Fruit fly (Drosophila melanogaster) whole organism, embryonic: ENCODE results near the gene MSBP.

ENCODE experiments used
- Atf3 ChIP-seq: fragments of 200-800 bp; sonication (Bioruptor generic); optimal IDR thresholded peaks from 3 replicates; lab custom pipeline; 2016; ENCODE audit warnings: missing biosample characterization, missing genetic modification characterization
- Atf6 ChIP-seq: fragments of 200-800 bp; sonication (Bioruptor generic); IDR thresholded peaks from 2 replicates; pipeline ENCODE4 v1.3.6; 2022; ENCODE audit warnings: missing biosample characterization, missing genetic modification characterization
- CG10321 ChIP-seq: fragments of 200-800 bp; sonication (Bioruptor generic); IDR thresholded peaks from 2 replicates; pipeline ENCODE4 v1.3.6; 2022; ENCODE audit warnings: missing biosample characterization, missing genetic modification characterization
- CG10959 ChIP-seq: fragments of 200-800 bp; sonication (Bioruptor generic); IDR thresholded peaks from 2 replicates; pipeline ENCODE4 v1.3.6; 2022; ENCODE audit warnings: missing biosample characterization, missing genetic modification characterization
- CG13894 ChIP-seq: fragments of 200-800 bp; sonication (Bioruptor generic); optimal IDR thresholded peaks from 3 replicates; lab custom pipeline; 2018; ENCODE audit warnings: missing biosample characterization, mild to moderate bottlenecking, missing genetic modification characterization, moderate library complexity
- CG16815 ChIP-seq: fragments of 200-800 bp; sonication (Bioruptor generic); optimal IDR thresholded peaks from 3 replicates; lab custom pipeline; 2017; ENCODE audit warnings: missing biosample characterization, mild to moderate bottlenecking, missing genetic modification characterization
- CG17186 ChIP-seq: fragments of 200-800 bp; sonication (Bioruptor generic); optimal IDR thresholded peaks from 3 replicates; lab custom pipeline; 2017; ENCODE audit warnings: missing biosample characterization, missing genetic modification reagents, missing genetic modification characterization
- CG2116 ChIP-seq: fragments of 200-800 bp; sonication (Bioruptor generic); optimal IDR thresholded peaks from 3 replicates; lab custom pipeline; 2018; ENCODE audit warnings: missing biosample characterization, mild to moderate bottlenecking, missing genetic modification characterization
- CG2712 ChIP-seq: fragments of 200-800 bp; optimal IDR thresholded peaks from 3 replicates; lab custom pipeline; 2019; ENCODE audit warnings: missing biosample characterization, mild to moderate bottlenecking, missing genetic modification characterization, moderate library complexity
- CG30403 ChIP-seq: fragments of 200-800 bp; sonication (Bioruptor generic); optimal IDR thresholded peaks from 3 replicates; lab custom pipeline; 2016; ENCODE audit warnings: missing biosample characterization, missing genetic modification characterization
- CG31224 ChIP-seq: fragments of 200-800 bp; sonication (Bioruptor generic); IDR thresholded peaks from 2 replicates; pipeline ENCODE4 v1.3.6; 2022; ENCODE audit warnings: missing biosample characterization, missing genetic modification characterization
- CG4360 ChIP-seq: fragments of 200-800 bp; sonication (Bioruptor generic); IDR thresholded peaks from 2 replicates; pipeline ENCODE4 v1.3.6; 2022; ENCODE audit warnings: missing biosample characterization, missing genetic modification characterization
- CG4854 ChIP-seq: fragments of 200-800 bp; sonication (Bioruptor generic); optimal IDR thresholded peaks from 2 replicates; lab custom pipeline; 2016; ENCODE audit warnings: missing biosample characterization, missing genetic modification characterization, inconsistent platforms
- CG6683 ChIP-seq: fragments of 200-800 bp; sonication (Bioruptor generic); optimal IDR thresholded peaks from 2 replicates; lab custom pipeline; 2017; ENCODE audit warnings: missing biosample characterization, mild to moderate bottlenecking, missing genetic modification characterization, missing genetic modification reagents
- CG7839 ChIP-seq: fragments of 200-800 bp; sonication (Bioruptor generic); optimal IDR thresholded peaks from 3 replicates; lab custom pipeline; 2018; ENCODE audit warnings: missing biosample characterization, mild to moderate bottlenecking, missing genetic modification characterization, moderate library complexity
- CG8765 ChIP-seq: fragments of 200-800 bp; sonication (Bioruptor generic); IDR thresholded peaks from 2 replicates; pipeline ENCODE4 v1.3.6; 2022; ENCODE audit warnings: missing biosample characterization, missing genetic modification characterization
- CG8944 ChIP-seq: fragments of 200-800 bp; sonication (Bioruptor generic); optimal IDR thresholded peaks from 3 replicates; lab custom pipeline; 2016; ENCODE audit warnings: missing biosample characterization, missing genetic modification characterization
- CG9932 ChIP-seq: fragments of 200-800 bp; sonication (Bioruptor generic); IDR thresholded peaks from 2 replicates; pipeline ENCODE4 v1.3.6; 2022; ENCODE audit warnings: missing biosample characterization, missing genetic modification characterization
- CoRest ChIP-seq: fragments of 200-800 bp; sonication (Bioruptor generic); optimal IDR thresholded peaks from 3 replicates; lab custom pipeline; 2018; ENCODE audit warnings: missing biosample characterization, mild to moderate bottlenecking, missing genetic modification characterization, moderate library complexity
- D19A ChIP-seq: fragments of 200-800 bp; optimal IDR thresholded peaks from 3 replicates; lab custom pipeline; 2019; ENCODE audit warnings: missing biosample characterization, mild to moderate bottlenecking, missing genetic modification characterization, moderate library complexity
- HLH3B ChIP-seq: fragments of 200-800 bp; sonication (Bioruptor generic); IDR thresholded peaks from 2 replicates; pipeline ENCODE4 v1.3.6; 2022; ENCODE audit warnings: missing biosample characterization, missing genetic modification characterization
- Lhr ChIP-seq: fragments of 200-800 bp; sonication (Bioruptor generic); optimal IDR thresholded peaks from 3 replicates; lab custom pipeline; 2017; ENCODE audit warnings: mild to moderate bottlenecking, missing biosample characterization, missing genetic modification reagents, missing genetic modification characterization
- Oaz ChIP-seq: fragments of 200-800 bp; sonication (Bioruptor generic); IDR thresholded peaks from 2 replicates; pipeline ENCODE4 v1.3.6; 2022; ENCODE audit warnings: missing biosample characterization, missing genetic modification characterization
- Pdp1 ChIP-seq, 2 experiments: fragments of 200-800 bp; sonication (Bioruptor generic); optimal IDR thresholded peaks; 3 replicates each; lab custom pipeline; 2016; ENCODE audit warnings: missing biosample characterization in 2 of 2, missing genetic modification characterization in 2 of 2, mild to moderate bottlenecking in 1 of 2, moderate library complexity in 1 of 2
- Poxn ChIP-seq: fragments of 200-800 bp; sonication (Bioruptor generic); IDR thresholded peaks from 2 replicates; pipeline ENCODE4 v1.3.6; 2022; ENCODE audit warnings: missing biosample characterization, missing genetic modification characterization
- Scr ChIP-seq: fragments of 200-800 bp; sonication (Bioruptor generic); IDR thresholded peaks from 2 replicates; pipeline ENCODE4 v1.3.6; 2022; ENCODE audit warnings: missing biosample characterization, missing genetic modification characterization; ENCODE audit not compliant: partially characterized antibody
- ash1 ChIP-seq: fragments of 200-800 bp; sonication (Bioruptor generic); optimal IDR thresholded peaks from 2 replicates; lab custom pipeline; 2018; ENCODE audit warnings: missing biosample characterization, mild to moderate bottlenecking, missing genetic modification characterization
- cg ChIP-seq: fragments of 200-800 bp; sonication (Bioruptor generic); optimal IDR thresholded peaks from 3 replicates; lab custom pipeline; 2019; ENCODE audit warnings: missing biosample characterization, mild to moderate bottlenecking, missing genetic modification characterization, moderate library complexity
- crc ChIP-seq: fragments of 200-800 bp; sonication (Bioruptor generic); optimal IDR thresholded peaks from 2 replicates; lab custom pipeline; 2016; ENCODE audit warnings: missing biosample characterization, missing genetic modification characterization
- dysf ChIP-seq: fragments of 200-800 bp; sonication (Bioruptor generic); IDR thresholded peaks from 3 replicates; pipeline ENCODE4 v1.3.6; 2022; ENCODE audit warnings: missing biosample characterization, missing genetic modification characterization
- ems ChIP-seq: fragments of 200-800 bp; sonication (Bioruptor generic); optimal IDR thresholded peaks from 3 replicates; lab custom pipeline; 2016; ENCODE audit warnings: missing biosample characterization, missing genetic modification characterization
- fd102C ChIP-seq: fragments of 200-800 bp; sonication (Bioruptor generic); optimal IDR thresholded peaks from 2 replicates; lab custom pipeline; 2018; ENCODE audit warnings: missing biosample characterization, mild to moderate bottlenecking, missing genetic modification characterization, moderate library complexity
- gem ChIP-seq: fragments of 200-800 bp; sonication (Bioruptor generic); optimal IDR thresholded peaks from 2 replicates; lab custom pipeline; 2019; ENCODE audit warnings: missing biosample characterization, mild to moderate bottlenecking, missing genetic modification characterization, moderate library complexity
- gsb-n ChIP-seq: fragments of 200-800 bp; sonication (Bioruptor generic); optimal IDR thresholded peaks from 3 replicates; lab custom pipeline; 2018; ENCODE audit warnings: missing biosample characterization, mild to moderate bottlenecking, missing genetic modification characterization
- h ChIP-seq: fragments of >200 bp; optimal IDR thresholded peaks from 2 replicates; lab custom pipeline; 2017
- jigr1 ChIP-seq: fragments of 200-800 bp; sonication (Bioruptor generic); IDR thresholded peaks from 3 replicates; pipeline ENCODE4 v1.3.6; 2022; ENCODE audit warnings: missing biosample characterization, missing genetic modification characterization
- jing ChIP-seq: fragments of 200-800 bp; sonication (Bioruptor generic); optimal IDR thresholded peaks from 2 replicates; lab custom pipeline; 2018; ENCODE audit warnings: missing biosample characterization, mild to moderate bottlenecking, missing genetic modification characterization
- kay ChIP-seq: fragments of 200-800 bp; sonication (Bioruptor generic); optimal IDR thresholded peaks from 2 replicates; lab custom pipeline; 2016; ENCODE audit warnings: missing biosample characterization, missing genetic modification characterization
- lmd ChIP-seq: fragments of 200-800 bp; sonication (Bioruptor generic); IDR thresholded peaks from 2 replicates; pipeline ENCODE4 v1.3.6; 2022; ENCODE audit warnings: missing biosample characterization, missing genetic modification characterization
- org-1 ChIP-seq: fragments of 200-800 bp; sonication (Bioruptor generic); optimal IDR thresholded peaks from 2 replicates; lab custom pipeline; 2017; ENCODE audit warnings: missing biosample characterization, missing genetic modification characterization
- pum ChIP-seq: fragments of 200-800 bp; sonication (Bioruptor generic); optimal IDR thresholded peaks from 2 replicates; lab custom pipeline; 2016; ENCODE audit warnings: missing biosample characterization, missing genetic modification characterization
- schlank ChIP-seq: fragments of 200-800 bp; sonication (Bioruptor generic); optimal IDR thresholded peaks from 2 replicates; lab custom pipeline; 2018; ENCODE audit warnings: missing biosample characterization, mild to moderate bottlenecking, missing genetic modification characterization
- sim ChIP-seq: fragments of 200-800 bp; sonication (Bioruptor generic); IDR thresholded peaks from 2 replicates; pipeline ENCODE4 v1.3.6; 2022; ENCODE audit warnings: missing biosample characterization, missing genetic modification characterization
- sisA ChIP-seq: fragments of 200-800 bp; sonication (Bioruptor generic); IDR thresholded peaks from 2 replicates; pipeline ENCODE4 v1.3.6; 2022; ENCODE audit warnings: missing biosample characterization, missing genetic modification characterization
- slbo ChIP-seq: fragments of 200-800 bp; sonication (Bioruptor generic); IDR thresholded peaks from 2 replicates; pipeline ENCODE4 v1.3.6; 2022; ENCODE audit warnings: missing biosample characterization, missing genetic modification characterization
- sqz ChIP-seq: fragments of 200-800 bp; sonication (Bioruptor generic); optimal IDR thresholded peaks from 3 replicates; lab custom pipeline; 2018; ENCODE audit warnings: missing biosample characterization, mild to moderate bottlenecking, missing genetic modification characterization
- sug ChIP-seq: fragments of 200-800 bp; optimal IDR thresholded peaks from 2 replicates; lab custom pipeline; 2019; ENCODE audit warnings: missing biosample characterization, mild to moderate bottlenecking, missing genetic modification characterization, moderate library complexity
- tgo ChIP-seq: fragments of 200-800 bp; sonication (Bioruptor generic); IDR thresholded peaks from 3 replicates; pipeline ENCODE4 v1.3.6; 2022; ENCODE audit warnings: missing biosample characterization, missing genetic modification characterization
- trem ChIP-seq: fragments of 200-800 bp; optimal IDR thresholded peaks from 3 replicates; lab custom pipeline; 2019; ENCODE audit warnings: missing biosample characterization, mild to moderate bottlenecking, missing genetic modification characterization, moderate library complexity
- vfl ChIP-seq: fragments of 200-800 bp; sonication (Bioruptor generic); optimal IDR thresholded peaks from 2 replicates; lab custom pipeline; 2016; ENCODE audit warnings: missing biosample characterization, missing genetic modification characterization
- wek ChIP-seq: fragments of 200-800 bp; sonication (Bioruptor generic); optimal IDR thresholded peaks from 3 replicates; lab custom pipeline; 2018; ENCODE audit warnings: missing biosample characterization, mild to moderate bottlenecking, missing genetic modification characterization, moderate library complexity
- wor ChIP-seq: fragments of 200-800 bp; sonication (Bioruptor generic); IDR thresholded peaks from 2 replicates; pipeline ENCODE4 v1.3.6; 2022; ENCODE audit warnings: missing biosample characterization, missing genetic modification characterization

Gene MSBP

dm6 chrX:15867863-15868262 is 22.0 kb downstream of the MSBP start, which contains the start of gene Gapdh2 (continued):
- peak; percentile 96 for TF ChIP-seq wek (GFP tag; lab: Kevin White, UChicago)
- peak; percentile 99 for TF ChIP-seq slbo (GFP tag; lab: Robert Waterston, UW)
- TF ChIP-seq gsb-n (tag; lab: Kevin White, UChicago), result peak; percentile 99
- TF ChIP-seq sug (tag; lab: Kevin White, UChicago), result peak; percentile 100
- TF ChIP-seq sisA, result peak; percentile 96
- TF ChIP-seq sim, result peak; percentile 98
- peak; percentile 99 for TF ChIP-seq org-1
- peak; percentile 95 for TF ChIP-seq jing (GFP tag; lab: Kevin White, UChicago)
- TF ChIP-seq Atf6 (GFP tag; lab: Robert Waterston, UW), result peak; percentile 100
- peak; percentile 91 for TF ChIP-seq Atf3
- peak; percentile 100 for TF ChIP-seq CoRest (tag; lab: Kevin White, UChicago)
- no peak for TF ChIP-seq Scr (GFP tag; lab: Robert Waterston, UW)
- peak; percentile 99 for TF ChIP-seq gem (tag; lab: Kevin White, UChicago)
- peak; percentile 94; the same call in 1 of the 2 replicates for TF ChIP-seq CG8765
- peak; percentile 98; the same call in 1 of the 2 replicates for TF ChIP-seq lmd
- TF ChIP-seq CG16815 (GFP tag; lab: Kevin White, UChicago), result peak; percentile 81
- TF ChIP-seq Oaz (GFP tag; lab: Robert Waterston, UW), result peak; percentile 99
- TF ChIP-seq CG4854, result peak; percentile 98
- TF ChIP-seq cg (GFP tag; lab: Kevin White, UChicago), result peak; percentile 18
- peak; percentile 98 for TF ChIP-seq wor
- peak; percentile 98 for TF ChIP-seq vfl (GFP tag; lab: Kevin White, UChicago)
- TF ChIP-seq CG30403 (GFP tag; lab: Kevin White, UChicago), result peak; percentile 99
- TF ChIP-seq CG10959 (GFP tag; lab: Robert Waterston, UW), result peak; percentile 91
- TF ChIP-seq CG2116 (GFP tag; lab: Kevin White, UChicago), result peak; percentile 88
- peak; percentile 99 for TF ChIP-seq HLH3B (GFP tag; lab: Robert Waterston, UW)
- TF ChIP-seq sqz (GFP tag; lab: Kevin White, UChicago), result peak; percentile 99
- TF ChIP-seq ems, result peak; percentile 98
- TF ChIP-seq CG17186, result peak; percentile 87
- TF ChIP-seq fd102C (GFP tag; lab: Kevin White, UChicago), result peak; percentile 64
- peak; percentile 100 for TF ChIP-seq CG7839 (tag; lab: Kevin White, UChicago)
- TF ChIP-seq crc (GFP tag; lab: Kevin White, UChicago), result peak; percentile 98
- TF ChIP-seq trem, result peak; percentile 96
- TF ChIP-seq ash1 (GFP tag; lab: Kevin White, UChicago), result peak; percentile 98
- TF ChIP-seq CG9932, result peak; percentile 99
- peak; percentile 87 for TF ChIP-seq CG4360 (GFP tag; lab: Robert Waterston, UW)
- peak; percentile 99 for TF ChIP-seq tgo (GFP tag; lab: Robert Waterston, UW)
- TF ChIP-seq pum (GFP tag; lab: Kevin White, UChicago), result peak; percentile 93
- peak; percentile 97 for TF ChIP-seq CG31224 (GFP tag; lab: Robert Waterston, UW)
- peak; percentile 97 for TF ChIP-seq Pdp1 (GFP tag; optimal IDR thresholded peaks at IDR 0.05; lab: Kevin White, UChicago)
- TF ChIP-seq kay (GFP tag; lab: Kevin White, UChicago), result peak; percentile 97
- peak; percentile 96 for TF ChIP-seq Poxn (GFP tag; lab: Robert Waterston, UW)
- TF ChIP-seq h, result no peak
- TF ChIP-seq CG13894 (tag; lab: Kevin White, UChicago), result peak; percentile 100
- TF ChIP-seq D19A, result peak; percentile 98
- peak; percentile 99 for TF ChIP-seq CG2712 (tag; lab: Kevin White, UChicago)
- peak; percentile 94 for TF ChIP-seq Lhr (GFP tag; lab: Kevin White, UChicago)
- peak; percentile 99 for TF ChIP-seq CG6683 (GFP tag; lab: Kevin White, UChicago)
- TF ChIP-seq jigr1 (GFP tag; lab: Robert Waterston, UW), result no peak; the same call in 2 of the 3 replicates
- peak; percentile 93 for TF ChIP-seq CG8944 (GFP tag; lab: Kevin White, UChicago)
- peak; percentile 99 for TF ChIP-seq dysf (GFP tag; lab: Robert Waterston, UW)
- peak; percentile 99 for TF ChIP-seq schlank
- peak; percentile 90 for TF ChIP-seq CG10321
